Fruit fly (Drosophila melanogaster): ENCODE results near the gene wake.

DNA sequence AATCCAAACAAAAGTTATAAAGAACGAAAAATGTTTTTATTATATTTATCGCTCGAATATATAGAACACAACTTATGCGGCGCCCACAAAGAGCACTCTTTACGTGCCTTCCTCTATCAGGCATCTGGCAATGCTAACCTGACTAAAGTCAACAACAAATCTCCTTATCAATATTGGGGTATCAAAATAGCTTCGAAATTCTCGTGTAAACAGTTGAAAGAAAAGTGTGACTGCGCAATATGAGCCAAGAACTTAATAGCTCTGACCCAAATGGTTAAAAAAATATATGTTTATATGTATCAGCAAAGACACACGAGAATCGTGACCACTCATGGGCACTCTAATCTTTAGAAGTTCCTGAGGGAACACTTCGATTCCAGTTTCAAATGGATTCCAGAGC lies 8.5 kb upstream of the wake start:
- TF ChIP-seq cic (GFP tag; optimal IDR thresholded peaks at IDR 0.05) (no peak), bab1 (GFP tag; optimal IDR thresholded peaks at IDR 0.05) (no peak), ovo (GFP tag; optimal IDR thresholded peaks at IDR 0.05) (no peak), cnc (optimal IDR thresholded peaks at IDR 0.05) (no peak), CG33017 (tag; optimal IDR thresholded peaks at IDR 0.05) (no peak), CG12768 (GFP tag; optimal IDR thresholded peaks at IDR 0.05) (no peak), CG7045 (GFP tag; optimal IDR thresholded peaks at IDR 0.05) (no peak), kay (GFP tag; ENCODE audit: borderline replicate concordance) (no peak)
